Fruit fly (Drosophila melanogaster) whole organism, embryonic: Measurements from ENCODE around the gene CG10725.

Experiments used
- ATbp ChIP-seq: fragments of 200-800 bp; sonication (Bioruptor generic); optimal IDR thresholded peaks from 2 replicates; lab custom pipeline; 2017; ENCODE audit warnings: missing biosample characterization, mild to moderate bottlenecking, missing genetic modification characterization, missing genetic modification reagents
- B-H2 ChIP-seq: fragments of 200-800 bp; sonication (Bioruptor generic); optimal IDR thresholded peaks from 2 replicates; lab custom pipeline; 2018; ENCODE audit warnings: missing biosample characterization, mild to moderate bottlenecking, missing genetic modification characterization
- BEAF-32 ChIP-seq: fragments of 200-800 bp; sonication (Bioruptor generic); optimal IDR thresholded peaks from 3 replicates; lab custom pipeline; 2017; ENCODE audit warnings: missing biosample characterization, missing genetic modification characterization, mild to moderate bottlenecking, moderate library complexity, missing genetic modification reagents
- Bdp1 ChIP-seq: fragments of 200-800 bp; sonication (Bioruptor generic); optimal IDR thresholded peaks from 3 replicates; lab custom pipeline; 2016; ENCODE audit warnings: missing biosample characterization, missing genetic modification characterization
- CG10267 ChIP-seq: fragments of 200-800 bp; sonication (Bioruptor generic); optimal IDR thresholded peaks from 2 replicates; lab custom pipeline; 2018; ENCODE audit warnings: missing biosample characterization, mild to moderate bottlenecking, missing genetic modification characterization, moderate library complexity
- CG10654 ChIP-seq: fragments of 200-800 bp; sonication (Bioruptor generic); optimal IDR thresholded peaks from 2 replicates; lab custom pipeline; 2016; ENCODE audit warnings: missing biosample characterization, missing genetic modification characterization
- CG12744 ChIP-seq: fragments of 200-800 bp; sonication (Bioruptor generic); optimal IDR thresholded peaks from 2 replicates; lab custom pipeline; 2016; ENCODE audit warnings: missing biosample characterization, missing genetic modification characterization
- CG15073 ChIP-seq: fragments of 200-800 bp; sonication (Bioruptor generic); optimal IDR thresholded peaks from 2 replicates; lab custom pipeline; 2016; ENCODE audit warnings: missing biosample characterization, missing genetic modification characterization
- CG15479 ChIP-seq: fragments of 200-800 bp; sonication (Bioruptor generic); optimal IDR thresholded peaks from 3 replicates; lab custom pipeline; 2019; ENCODE audit warnings: missing biosample characterization, mild to moderate bottlenecking, missing genetic modification characterization, moderate library complexity
- CG15514 ChIP-seq: fragments of 200-800 bp; sonication (Bioruptor generic); optimal IDR thresholded peaks from 3 replicates; lab custom pipeline; 2017; ENCODE audit warnings: missing biosample characterization, missing genetic modification characterization, mild to moderate bottlenecking, moderate library complexity, missing genetic modification reagents
- CG17612 ChIP-seq: fragments of 200-800 bp; sonication (Bioruptor generic); IDR thresholded peaks from 2 replicates; pipeline ENCODE4 v1.3.6; 2022; ENCODE audit warnings: missing biosample characterization, missing genetic modification characterization
- CG17829 ChIP-seq: fragments of 200-800 bp; optimal IDR thresholded peaks from 2 replicates; lab custom pipeline; 2019; ENCODE audit warnings: missing biosample characterization, mild to moderate bottlenecking, missing genetic modification characterization, moderate library complexity
- CG2116 ChIP-seq: fragments of 200-800 bp; sonication (Bioruptor generic); optimal IDR thresholded peaks from 3 replicates; lab custom pipeline; 2018; ENCODE audit warnings: missing biosample characterization, mild to moderate bottlenecking, missing genetic modification characterization
- CG2129 ChIP-seq: fragments of 200-800 bp; sonication (Bioruptor generic); IDR thresholded peaks from 2 replicates; pipeline ENCODE4 v1.3.6; 2022; ENCODE audit warnings: missing biosample characterization, missing genetic modification characterization; ENCODE audit not compliant: partially characterized antibody
- CG31365 ChIP-seq: fragments of 200-800 bp; sonication (Bioruptor generic); optimal IDR thresholded peaks from 2 replicates; lab custom pipeline; 2018; ENCODE audit warnings: missing biosample characterization, mild to moderate bottlenecking, missing genetic modification characterization
- CG31388 ChIP-seq: fragments of 200-800 bp; sonication (Bioruptor generic); optimal IDR thresholded peaks from 2 replicates; lab custom pipeline; 2016; ENCODE audit warnings: missing biosample characterization, missing genetic modification characterization
- CG34422 ChIP-seq: fragments of 200-800 bp; sonication (Bioruptor generic); IDR thresholded peaks from 3 replicates; pipeline ENCODE4 v1.3.6; 2022; ENCODE audit warnings: missing biosample characterization, missing genetic modification characterization
- CG4424 ChIP-seq: fragments of 200-800 bp; sonication (Bioruptor generic); optimal IDR thresholded peaks from 3 replicates; lab custom pipeline; 2016; ENCODE audit warnings: missing biosample characterization, missing genetic modification characterization
- CG7357 ChIP-seq: fragments of 200-800 bp; sonication (Bioruptor generic); IDR thresholded peaks from 3 replicates; pipeline ENCODE4 v1.3.6; 2022; ENCODE audit warnings: missing biosample characterization, missing genetic modification characterization
- CG9932 ChIP-seq: fragments of 200-800 bp; sonication (Bioruptor generic); IDR thresholded peaks from 2 replicates; pipeline ENCODE4 v1.3.6; 2022; ENCODE audit warnings: missing biosample characterization, missing genetic modification characterization
- CTCF ChIP-seq: fragments of 200-800 bp; sonication (Bioruptor generic); optimal IDR thresholded peaks from 2 replicates; lab custom pipeline; 2017; ENCODE audit warnings: missing biosample characterization, mild to moderate bottlenecking, missing genetic modification characterization, moderate library complexity
- CkIIα-i1 ChIP-seq: fragments of 200-800 bp; sonication (Bioruptor generic); IDR thresholded peaks from 2 replicates; pipeline ENCODE4 v1.3.6; 2022; ENCODE audit warnings: missing biosample characterization, missing genetic modification characterization
- CoRest ChIP-seq: fragments of 200-800 bp; sonication (Bioruptor generic); optimal IDR thresholded peaks from 3 replicates; lab custom pipeline; 2018; ENCODE audit warnings: missing biosample characterization, mild to moderate bottlenecking, missing genetic modification characterization, moderate library complexity
- H15 ChIP-seq: fragments of 200-800 bp; sonication (Bioruptor generic); IDR thresholded peaks from 3 replicates; pipeline ENCODE4 v1.3.6; 2022; ENCODE audit warnings: missing biosample characterization, missing genetic modification characterization
- HLH3B ChIP-seq: fragments of 200-800 bp; sonication (Bioruptor generic); IDR thresholded peaks from 2 replicates; pipeline ENCODE4 v1.3.6; 2022; ENCODE audit warnings: missing biosample characterization, missing genetic modification characterization
- Lhr ChIP-seq: fragments of 200-800 bp; sonication (Bioruptor generic); optimal IDR thresholded peaks from 3 replicates; lab custom pipeline; 2017; ENCODE audit warnings: mild to moderate bottlenecking, missing biosample characterization, missing genetic modification reagents, missing genetic modification characterization
- MESR4 ChIP-seq: fragments of 200-800 bp; sonication (Bioruptor generic); optimal IDR thresholded peaks from 2 replicates; lab custom pipeline; 2018; ENCODE audit warnings: missing biosample characterization, mild to moderate bottlenecking, missing genetic modification characterization, moderate library complexity
- Med ChIP-seq: fragments of 200-800 bp; sonication (Bioruptor generic); peaks from one replicate; lab custom pipeline; 2016; ENCODE audit warnings: missing biosample characterization, missing genetic modification characterization, mild to moderate bottlenecking, inconsistent platforms, moderate library complexity
- Mes4 ChIP-seq: fragments of 200-800 bp; sonication (Bioruptor generic); optimal IDR thresholded peaks from 2 replicates; lab custom pipeline; 2016; ENCODE audit warnings: missing biosample characterization, missing genetic modification characterization
- Optix ChIP-seq: fragments of 200-800 bp; sonication (Bioruptor generic); IDR thresholded peaks from 3 replicates; pipeline ENCODE4 v1.3.6; 2022; ENCODE audit warnings: missing biosample characterization, missing genetic modification characterization
- Ravus ChIP-seq: fragments of 200-800 bp; sonication (Bioruptor generic); IDR thresholded peaks from 2 replicates; pipeline ENCODE4 v1.3.6; 2022; ENCODE audit warnings: missing biosample characterization, missing genetic modification characterization
- bigmax ChIP-seq: fragments of 200-800 bp; sonication (Bioruptor generic); optimal IDR thresholded peaks from 2 replicates; lab custom pipeline; 2018; ENCODE audit warnings: missing biosample characterization, mild to moderate bottlenecking, missing genetic modification characterization
- bowl ChIP-seq: fragments of 200-800 bp; sonication (Bioruptor generic); IDR thresholded peaks from 2 replicates; pipeline ENCODE4 v1.3.6; 2022; ENCODE audit warnings: missing biosample characterization, missing genetic modification characterization
- bsh ChIP-seq, 2 experiments: fragments of 200-800 bp; sonication (Bioruptor generic); optimal IDR thresholded peaks; 2 replicates each; lab custom pipeline; 2017 to 2018; ENCODE audit warnings: mild to moderate bottlenecking in 2 of 2, missing biosample characterization in 2 of 2, missing genetic modification characterization in 2 of 2, moderate library complexity in 1 of 2
- chm ChIP-seq: fragments of 200-800 bp; sonication (Bioruptor generic); IDR thresholded peaks from 2 replicates; pipeline ENCODE4 v1.3.6; 2022; ENCODE audit warnings: missing biosample characterization, missing genetic modification characterization
- crc ChIP-seq: fragments of 200-800 bp; sonication (Bioruptor generic); optimal IDR thresholded peaks from 2 replicates; lab custom pipeline; 2016; ENCODE audit warnings: missing biosample characterization, missing genetic modification characterization
- dimm ChIP-seq: fragments of 200-800 bp; sonication (Bioruptor generic); IDR thresholded peaks from 2 replicates; pipeline ENCODE4 v1.3.6; 2022; ENCODE audit warnings: missing biosample characterization, missing genetic modification characterization
- dysf ChIP-seq: fragments of 200-800 bp; sonication (Bioruptor generic); IDR thresholded peaks from 3 replicates; pipeline ENCODE4 v1.3.6; 2022; ENCODE audit warnings: missing biosample characterization, missing genetic modification characterization
- ems ChIP-seq: fragments of 200-800 bp; sonication (Bioruptor generic); optimal IDR thresholded peaks from 3 replicates; lab custom pipeline; 2016; ENCODE audit warnings: missing biosample characterization, missing genetic modification characterization
- ewg ChIP-seq: fragments of 200-800 bp; sonication (Bioruptor generic); optimal IDR thresholded peaks from 3 replicates; lab custom pipeline; 2017; ENCODE audit warnings: mild to moderate bottlenecking, missing biosample characterization, missing genetic modification reagents, missing genetic modification characterization
- exex ChIP-seq: fragments of 200-800 bp; sonication (Bioruptor generic); optimal IDR thresholded peaks from 4 replicates; lab custom pipeline; 2018; ENCODE audit warnings: missing biosample characterization, mild to moderate bottlenecking, missing genetic modification characterization, moderate library complexity
- ham ChIP-seq: fragments of 200-800 bp; sonication (Bioruptor generic); IDR thresholded peaks from 2 replicates; pipeline ENCODE4 v1.3.6; 2022; ENCODE audit warnings: missing biosample characterization, missing genetic modification characterization
- kay ChIP-seq: fragments of 200-800 bp; sonication (Bioruptor generic); optimal IDR thresholded peaks from 2 replicates; lab custom pipeline; 2016; ENCODE audit warnings: missing biosample characterization, missing genetic modification characterization
- klu ChIP-seq: fragments of 200-800 bp; sonication (Bioruptor generic); IDR thresholded peaks from 2 replicates; pipeline ENCODE4 v1.3.6; 2022; ENCODE audit warnings: missing biosample characterization, missing genetic modification characterization
- mam ChIP-seq: fragments of 200-800 bp; sonication (Bioruptor generic); optimal IDR thresholded peaks from 3 replicates; lab custom pipeline; 2016; ENCODE audit warnings: missing biosample characterization, missing genetic modification characterization
- nau ChIP-seq: fragments of 200-800 bp; sonication (Bioruptor generic); optimal IDR thresholded peaks from 3 replicates; lab custom pipeline; 2017; ENCODE audit warnings: missing biosample characterization, mild to moderate bottlenecking, missing genetic modification characterization, missing genetic modification reagents
- pita ChIP-seq: fragments of 200-800 bp; sonication (Bioruptor generic); optimal IDR thresholded peaks from 2 replicates; lab custom pipeline; 2017; ENCODE audit warnings: missing biosample characterization, mild to moderate bottlenecking, missing genetic modification characterization
- pzg ChIP-seq: fragments of 200-800 bp; sonication (Bioruptor generic); optimal IDR thresholded peaks from 3 replicates; lab custom pipeline; 2018; ENCODE audit warnings: missing biosample characterization, mild to moderate bottlenecking, missing genetic modification characterization, moderate library complexity
- row ChIP-seq: fragments of 200-800 bp; sonication (Bioruptor generic); IDR thresholded peaks from 3 replicates; pipeline ENCODE4 v1.3.6; 2022; ENCODE audit warnings: missing biosample characterization, missing genetic modification characterization
- run ChIP-seq: fragments of 200-800 bp; sonication (Bioruptor generic); optimal IDR thresholded peaks from 3 replicates; lab custom pipeline; 2018; ENCODE audit warnings: missing biosample characterization, mild to moderate bottlenecking, missing genetic modification characterization
- sima ChIP-seq: fragments of 200-800 bp; sonication (Bioruptor generic); optimal IDR thresholded peaks from 2 replicates; lab custom pipeline; 2016; ENCODE audit warnings: missing biosample characterization, missing genetic modification characterization
- trem ChIP-seq: fragments of 200-800 bp; optimal IDR thresholded peaks from 3 replicates; lab custom pipeline; 2019; ENCODE audit warnings: missing biosample characterization, mild to moderate bottlenecking, missing genetic modification characterization, moderate library complexity
- zen ChIP-seq: fragments of 200-800 bp; sonication (Bioruptor generic); optimal IDR thresholded peaks from 3 replicates; lab custom pipeline; 2018; ENCODE audit warnings: missing biosample characterization, mild to moderate bottlenecking, missing genetic modification characterization, moderate library complexity

CG10725 gene

DNA sequence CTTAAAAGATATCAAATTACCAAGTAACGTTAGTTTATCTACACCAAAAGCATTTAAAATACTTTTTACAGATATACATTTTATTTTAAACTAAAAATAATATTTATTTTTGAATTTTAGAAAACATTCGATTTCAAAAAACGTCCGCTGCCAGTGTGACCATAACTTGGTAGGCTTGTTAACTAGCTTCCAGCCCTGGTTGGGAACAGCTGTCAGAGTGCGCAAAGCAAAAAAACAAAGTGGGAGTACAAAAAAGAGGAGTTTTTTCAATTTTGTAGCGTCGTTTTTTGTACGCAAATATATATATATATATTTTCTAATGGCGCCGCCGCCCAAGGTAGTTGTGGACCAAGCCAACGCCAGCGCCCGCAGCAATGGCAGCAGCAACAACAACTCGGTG, 4.6 kb downstream of the CG10725 start, which contains the start of gene cmb (continued):
- TF ChIP-seq ham (GFP tag; lab: Robert Waterston, UW) (no peak), H15 (GFP tag; lab: Robert Waterston, UW) (no peak), sima (no peak), Mes4 (no peak), Med (GFP tag; lab: Kevin White, UChicago) (peak; percentile 27), CG15514 (peak; percentile 46), MESR4 (peak; percentile 42), CoRest (tag; lab: Kevin White, UChicago) (peak; percentile 18), CG15479 (GFP tag; lab: Kevin White, UChicago) (peak; percentile 68), pita (no peak), chm (no peak), CG2129 (GFP tag; lab: Robert Waterston, UW) (no peak), Optix (GFP tag; lab: Robert Waterston, UW) (no peak), CG9932 (no peak), CG10267 (tag; lab: Kevin White, UChicago) (peak; percentile 19), mam (GFP tag; lab: Kevin White, UChicago) (no peak), CG31388 (no peak), CG31365 (tag; lab: Kevin White, UChicago) (no peak), dysf (no peak), CG34422 (no peak), Lhr (GFP tag; lab: Kevin White, UChicago) (peak; percentile 17), pzg (peak; percentile 46), dimm (GFP tag; lab: Robert Waterston, UW) (no peak), ewg (GFP tag; lab: Kevin White, UChicago) (peak; percentile 60), CG7357 (GFP tag; lab: Robert Waterston, UW) (no peak), BEAF-32 (GFP tag; lab: Kevin White, UChicago) (peak; percentile 15), crc (GFP tag; lab: Kevin White, UChicago) (no peak), CG15073 (GFP tag; lab: Kevin White, UChicago) (no peak), CTCF (GFP tag; lab: Kevin White, UChicago) (peak; percentile 43), kay (no peak), CG17829 (peak; percentile 38), bigmax (GFP tag; lab: Kevin White, UChicago) (no peak), CG17612 (GFP tag; lab: Robert Waterston, UW) (no peak), klu (GFP tag; lab: Robert Waterston, UW) (no peak), row (peak; percentile 38; the same call in 1 of the 3 replicates), CG10654 (GFP tag; lab: Kevin White, UChicago) (no peak), Bdp1 (GFP tag; lab: Kevin White, UChicago) (no peak), CkIIα-i1 (no peak), Ravus (GFP tag; lab: Robert Waterston, UW) (no peak), run (tag; lab: Kevin White, UChicago) (no peak), zen (tag; lab: Kevin White, UChicago) (no peak), ems (no peak), ATbp (GFP tag; lab: Kevin White, UChicago) (no peak), CG2116 (GFP tag; lab: Kevin White, UChicago) (peak; percentile 18), trem (tag; lab: Kevin White, UChicago) (peak; percentile 40), CG12744 (GFP tag; lab: Kevin White, UChicago) (no peak), bowl (GFP tag; lab: Robert Waterston, UW) (no peak), CG4424 (GFP tag; lab: Kevin White, UChicago) (no peak), HLH3B (GFP tag; lab: Robert Waterston, UW) (no peak), exex (tag; lab: Kevin White, UChicago) (no peak), nau (no peak), B-H2 (no peak), bsh (GFP tag; optimal IDR thresholded peaks at IDR 0.05; lab: Kevin White, UChicago) (peak in 1 of 2 experiments; percentile 95)
